Fruit fly (Drosophila melanogaster): ENCODE data around the gene alpha-Est4.

alpha-Est4 gene

dm6 chr3R:7524160-7524559, 14.3 kb downstream of the alpha-Est4 start (continued):
- no peak for TF ChIP-seq oc (tag; optimal IDR thresholded peaks at IDR 0.05)
- no peak for TF ChIP-seq ind (GFP tag; optimal IDR thresholded peaks at IDR 0.05)
- peak; percentile 63 for TF ChIP-seq sug (tag; optimal IDR thresholded peaks at IDR 0.05)
- no peak for TF ChIP-seq gro (GFP tag; optimal IDR thresholded peaks at IDR 0.05)
- TF ChIP-seq PHDP (tag; optimal IDR thresholded peaks at IDR 0.05): peak; percentile 33
- no peak for TF ChIP-seq Nf-YB (GFP tag; optimal IDR thresholded peaks at IDR 0.05)
- TF ChIP-seq CG8944 (GFP tag; optimal IDR thresholded peaks at IDR 0.05): no peak
- no peak for TF ChIP-seq HLH3B (GFP tag; IDR thresholded peaks at IDR 0.05)
- no peak for TF ChIP-seq kni (GFP tag; optimal IDR thresholded peaks at IDR 0.05)
- TF ChIP-seq CG1233 (GFP tag; optimal IDR thresholded peaks at IDR 0.05): no peak
- no peak for TF ChIP-seq CG3847 (GFP tag; IDR thresholded peaks at IDR 0.05)
- no peak for TF ChIP-seq HmgD (GFP tag; optimal IDR thresholded peaks at IDR 0.05)
- TF ChIP-seq klu (GFP tag; IDR thresholded peaks at IDR 0.05): no peak
- no peak for TF ChIP-seq Optix (GFP tag; IDR thresholded peaks at IDR 0.05)
- no peak for TF ChIP-seq CG7963 (GFP tag; IDR thresholded peaks at IDR 0.05; ENCODE audit: partially characterized antibody)
- no peak for TF ChIP-seq CG7357 (GFP tag; IDR thresholded peaks at IDR 0.05)
- no peak for TF ChIP-seq D19B (GFP tag; optimal IDR thresholded peaks at IDR 0.05)
- TF ChIP-seq Six4 (GFP tag; optimal IDR thresholded peaks at IDR 0.05): no peak
- no peak for TF ChIP-seq ems (GFP tag; optimal IDR thresholded peaks at IDR 0.05)
- TF ChIP-seq MBD-R2 (GFP tag; IDR thresholded peaks at IDR 0.05): no peak
- no peak for TF ChIP-seq lmd (GFP tag; IDR thresholded peaks at IDR 0.05)
- TF ChIP-seq CG16813 (GFP tag; IDR thresholded peaks at IDR 0.05; ENCODE audit: partially characterized antibody): no peak
- TF ChIP-seq CG18764 (GFP tag; optimal IDR thresholded peaks at IDR 0.05): no peak
- no peak for TF ChIP-seq CG34224 (GFP tag; IDR thresholded peaks at IDR 0.05; ENCODE audit: partially characterized antibody)
- TF ChIP-seq Hand (GFP tag; optimal IDR thresholded peaks at IDR 0.05): no peak
- no peak for TF ChIP-seq ase (GFP tag; IDR thresholded peaks at IDR 0.05)
- TF ChIP-seq chinmo (GFP tag; IDR thresholded peaks at IDR 0.05; ENCODE audit: partially characterized antibody): 0 out of 4 replicates have a peak, but pooled peaks have one; percentile 11
- no peak for TF ChIP-seq Aef1 (GFP tag; IDR thresholded peaks at IDR 0.05)
- no peak for TF ChIP-seq sd (tag; optimal IDR thresholded peaks at IDR 0.05)
- no peak for TF ChIP-seq Nf-YA (GFP tag; IDR thresholded peaks at IDR 0.05)
- TF ChIP-seq CG6813 (GFP tag; optimal IDR thresholded peaks at IDR 0.05): peak; percentile 40
- TF ChIP-seq CG10147 (GFP tag; optimal IDR thresholded peaks at IDR 0.05): peak; percentile 10
- TF ChIP-seq HLH54F (GFP tag; optimal IDR thresholded peaks at IDR 0.05): no peak
- no peak for TF ChIP-seq CG17829 (tag; optimal IDR thresholded peaks at IDR 0.05)
- no peak for TF ChIP-seq CG12104 (GFP tag; optimal IDR thresholded peaks at IDR 0.05)
- TF ChIP-seq CG2202 (tag; optimal IDR thresholded peaks at IDR 0.05): no peak
- TF ChIP-seq CG8388 (GFP tag; optimal IDR thresholded peaks at IDR 0.05): no peak
- TF ChIP-seq CG12769 (tag; optimal IDR thresholded peaks at IDR 0.05): no peak
- TF ChIP-seq CG10543 (GFP tag; optimal IDR thresholded peaks at IDR 0.05): peak; percentile 58
- no peak for TF ChIP-seq CG12942 (GFP tag; optimal IDR thresholded peaks at IDR 0.05)
- no peak for TF ChIP-seq Hey (tag; optimal IDR thresholded peaks at IDR 0.05)
- no peak for TF ChIP-seq ttk (GFP tag; IDR thresholded peaks at IDR 0.05)
- no peak for TF ChIP-seq CG2116 (GFP tag; optimal IDR thresholded peaks at IDR 0.05)
- TF ChIP-seq nerfin-1 (tag; optimal IDR thresholded peaks at IDR 0.05): no peak
- no peak for TF ChIP-seq CG14710 (tag; optimal IDR thresholded peaks at IDR 0.05)
- TF ChIP-seq fd3F (GFP tag; optimal IDR thresholded peaks at IDR 0.05): no peak
- no peak for TF ChIP-seq CG10565 (GFP tag; optimal IDR thresholded peaks at IDR 0.05)
- TF ChIP-seq CG4854 (GFP tag; optimal IDR thresholded peaks at IDR 0.05): no peak
- TF ChIP-seq ara (GFP tag; IDR thresholded peaks at IDR 0.05): no peak
- TF ChIP-seq gem (tag; optimal IDR thresholded peaks at IDR 0.05): no peak
- TF ChIP-seq CG34422 (GFP tag; IDR thresholded peaks at IDR 0.05): peak; percentile 42; the same call in 1 of the 3 replicates
- no peak for TF ChIP-seq CG3838 (GFP tag; optimal IDR thresholded peaks at IDR 0.05)

Data from whole organism, embryonic.